Fruit fly (Drosophila melanogaster) Kc167 (cell line): Measurements from ENCODE around the gene net.

Source experiments
- Myc ChIP-seq: fragments of >200 bp; optimal IDR thresholded peaks from 2 replicates; lab custom pipeline; 2017; ENCODE audit warnings: missing external identifiers
- h ChIP-seq: fragments of >200 bp; optimal IDR thresholded peaks from 3 replicates; lab custom pipeline; 2018; ENCODE audit warnings: missing external identifiers
- insv ChIP-seq: fragments of >200 bp; optimal IDR thresholded peaks from 3 replicates; lab custom pipeline; 2018; ENCODE audit warnings: missing external identifiers
- ttk ChIP-seq: sonication (Bioruptor generic); optimal IDR thresholded peaks from 2 replicates; lab custom pipeline; 2017; ENCODE audit warnings: missing external identifiers

DNA sequence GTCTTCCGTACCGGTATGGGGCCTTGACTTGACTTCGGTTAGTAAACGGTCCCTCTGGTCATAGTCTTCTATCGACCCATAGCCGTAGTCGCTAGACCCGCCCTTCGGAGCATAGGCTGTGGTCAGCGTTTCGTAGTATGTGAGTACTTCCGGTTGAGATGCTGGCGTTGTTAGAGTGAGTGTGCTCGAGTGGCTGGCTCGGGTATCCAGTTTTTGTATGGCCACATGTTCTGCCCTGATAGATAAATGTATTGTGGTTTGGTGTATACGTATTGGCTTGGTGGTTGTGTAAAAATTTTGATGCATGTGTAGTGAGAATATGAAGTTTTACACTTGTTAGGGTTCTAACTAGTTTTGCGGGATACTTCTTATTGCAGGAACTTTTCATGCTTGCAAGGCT lies 53.1 kb downstream of the net start:
- no peak for TF ChIP-seq Myc (lab: Kevin White, UChicago)
- TF ChIP-seq insv (lab: Kevin White, UChicago): no peak
- TF ChIP-seq h (lab: Kevin White, UChicago): no peak
- TF ChIP-seq ttk (lab: Kevin White, UChicago): no peak
